Worm (Caenorhabditis elegans) whole organism, late embryonic: Measurements from ENCODE around the gene ZK380.2.

Source experiments
- K02D7.2 ChIP-seq: sonication (generic microtip); optimal IDR thresholded peaks from 2 replicates; lab custom pipeline; 2017; ENCODE audit warnings: mild to moderate bottlenecking, missing genetic modification characterization, missing compliant biosample characterization
- Y22D7AL.16 ChIP-seq: sonication (generic microtip); optimal IDR thresholded peaks from 2 replicates; lab custom pipeline; 2016; ENCODE audit warnings: missing genetic modification characterization, missing compliant biosample characterization
- ceh-18 ChIP-seq: sonication (generic microtip); optimal IDR thresholded peaks from 2 replicates; lab custom pipeline; 2016; ENCODE audit warnings: missing genetic modification characterization, missing compliant biosample characterization
- ceh-2 ChIP-seq: sonication (generic microtip); optimal IDR thresholded peaks from 2 replicates; lab custom pipeline; 2016; ENCODE audit warnings: missing genotype, missing genetic modification characterization, missing compliant biosample characterization
- ceh-31 ChIP-seq: sonication (generic microtip); optimal IDR thresholded peaks from 2 replicates; lab custom pipeline; 2016; ENCODE audit warnings: missing genetic modification characterization, missing compliant biosample characterization
- ceh-6 ChIP-seq: fragments of 200-800 bp; sonication (Bioruptor generic); optimal IDR thresholded peaks from 2 replicates; lab custom pipeline; 2018; ENCODE audit warnings: mild to moderate bottlenecking, missing genetic modification characterization, missing compliant biosample characterization
- elt-2 ChIP-seq: sonication (generic microtip); optimal IDR thresholded peaks from 2 replicates; lab custom pipeline; 2016; ENCODE audit warnings: missing genetic modification reagents, missing genetic modification characterization, missing compliant biosample characterization
- nfya-1 ChIP-seq: sonication (generic microtip); optimal IDR thresholded peaks from 2 replicates; lab custom pipeline; 2017; ENCODE audit warnings: missing genetic modification characterization, mild to moderate bottlenecking, missing compliant biosample characterization, antibody characterized with exemption, moderate library complexity
- nhr-11 ChIP-seq: fragments of 150-350 bp; optimal IDR thresholded peaks from 2 replicates; lab custom pipeline; 2014; ENCODE audit warnings: missing biosample characterization, missing genetic modification characterization
- pat-9 ChIP-seq: fragments of 200-800 bp; sonication (Bioruptor generic); optimal IDR thresholded peaks from 2 replicates; lab custom pipeline; 2018; ENCODE audit warnings: mild to moderate bottlenecking, missing genetic modification characterization, moderate library complexity, missing compliant biosample characterization
- ttx-3 ChIP-seq: sonication (generic microtip); optimal IDR thresholded peaks from 2 replicates; lab custom pipeline; 2016; ENCODE audit warnings: missing genetic modification reagents, missing genetic modification characterization, missing compliant biosample characterization
- unc-55 ChIP-seq: sonication (generic microtip); optimal IDR thresholded peaks from 2 replicates; lab custom pipeline; 2017; ENCODE audit warnings: missing biosample characterization, missing genetic modification reagents, missing genetic modification characterization

DNA sequence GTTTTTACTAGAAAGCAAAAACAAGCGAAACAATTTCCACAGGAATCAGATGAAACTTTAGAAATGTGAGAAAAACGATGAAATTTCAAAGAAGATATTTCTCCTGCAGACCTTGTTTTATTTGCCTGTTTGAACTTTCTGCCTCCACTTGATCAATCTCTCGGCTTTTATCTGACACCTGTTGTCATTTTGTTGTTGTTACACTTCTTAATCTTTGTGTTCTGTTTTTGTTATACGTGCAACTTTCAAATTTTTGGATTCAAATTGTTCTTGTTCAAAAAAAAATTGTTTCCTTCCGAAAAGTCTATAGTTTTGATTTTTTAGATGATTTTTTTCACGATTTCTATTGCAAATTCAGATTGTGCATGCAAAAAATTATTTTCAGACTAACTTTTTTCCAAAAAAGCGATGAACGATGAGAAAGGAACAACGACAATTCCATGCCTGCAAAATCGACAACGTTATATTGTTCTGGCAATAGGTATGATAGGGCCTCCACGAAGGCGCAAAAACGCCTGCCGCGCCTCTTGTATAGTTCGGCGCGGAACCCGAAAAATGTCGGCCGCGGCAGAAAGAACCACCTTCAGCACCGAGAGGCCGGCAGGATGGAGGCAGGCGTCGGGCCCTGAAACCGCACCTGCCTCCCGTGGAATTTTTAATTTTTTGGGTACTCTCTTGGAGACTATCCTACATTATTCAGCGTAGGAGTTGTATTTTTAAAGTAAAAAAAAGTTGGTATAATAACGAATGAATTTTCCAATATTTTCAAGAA is 10.4 kb upstream of the ZK380.2 start, which contains the start of gene H11E01.2:
- TF ChIP-seq unc-55 (GFP tag; lab: Kevin White, UChicago) = no peak
- no peak for TF ChIP-seq nhr-11 (tag; lab: Kevin White, UChicago)
- no peak for TF ChIP-seq elt-2
- no peak for TF ChIP-seq ceh-6 (GFP tag; lab: Kevin White, UChicago)
- TF ChIP-seq Y22D7AL.16 (tag; lab: Kevin White, UChicago) = no peak
- TF ChIP-seq ttx-3 (tag; lab: Kevin White, UChicago) = no peak
- TF ChIP-seq ceh-18 (tag; lab: Kevin White, UChicago) = no peak
- TF ChIP-seq ceh-2 (tag; lab: Kevin White, UChicago) = no peak
- TF ChIP-seq pat-9 (tag; lab: Kevin White, UChicago) = no peak
- no peak for TF ChIP-seq nfya-1
- no peak for TF ChIP-seq K02D7.2 (tag; lab: Kevin White, UChicago)
- no peak for TF ChIP-seq ceh-31 (tag; lab: Kevin White, UChicago)
